Worm (Caenorhabditis elegans): Measurements from ENCODE around the gene pat-12.

ce11 chrIII:789604-790003 is 37.4 kb upstream of the pat-12 start:
- TF ChIP-seq ama-1 (optimal IDR thresholded peaks at IDR 0.05), result no peak
- no peak for TF ChIP-seq tra-4 (tag; optimal IDR thresholded peaks at IDR 0.05)
- no peak for TF ChIP-seq flt-1 (GFP tag; IDR thresholded peaks at IDR 0.05)
- no peak for TF ChIP-seq hmg-4 (GFP tag; optimal IDR thresholded peaks at IDR 0.05)
